Worm (Caenorhabditis elegans): Measurements from ENCODE around the gene C01G5.7.

C01G5.7 gene

ce11 chrIV:6554865-6555264 lies 36.9 kb downstream of the C01G5.7 start (continued):
- peak in 1 of 2 experiments; percentile 56 for TF ChIP-seq mdl-1 (tag; optimal IDR thresholded peaks at IDR 0.05)
- TF ChIP-seq ztf-7 (tag; optimal IDR thresholded peaks at IDR 0.05), result peak; percentile 48
- TF ChIP-seq aha-1 (tag), result no peak
- no peak for TF ChIP-seq Y75B8A.6 (GFP tag; IDR thresholded peaks at IDR 0.05)
- TF ChIP-seq nhr-28 (tag; optimal IDR thresholded peaks at IDR 0.05), result peak; percentile 91
- peak; percentile 26 for TF ChIP-seq nhr-48 (tag; optimal IDR thresholded peaks at IDR 0.05)
- peak; percentile 83 for TF ChIP-seq hlh-11 (tag; optimal IDR thresholded peaks at IDR 0.05)
- no peak for TF ChIP-seq mep-1 (tag; optimal IDR thresholded peaks at IDR 0.05)
- TF ChIP-seq egl-43 (GFP tag; IDR thresholded peaks at IDR 0.05), result no peak
- peak; percentile 3 for TF ChIP-seq nhr-102 (tag; optimal IDR thresholded peaks at IDR 0.05)
- no peak for TF ChIP-seq zag-1 (tag; optimal IDR thresholded peaks at IDR 0.05)
- TF ChIP-seq ctbp-1 (GFP tag; IDR thresholded peaks at IDR 0.05), result no peak
- TF ChIP-seq tra-1 (GFP tag; IDR thresholded peaks at IDR 0.05), result 0 out of 2 replicates have a peak, but pooled peaks have one; percentile 14
- TF ChIP-seq nhr-77 (tag; optimal IDR thresholded peaks at IDR 0.05), result peak; percentile 59
- peak; percentile 5 for TF ChIP-seq skn-1 (tag; optimal IDR thresholded peaks at IDR 0.05)
- no peak for TF ChIP-seq daf-16 (GFP tag; optimal IDR thresholded peaks at IDR 0.05)
- TF ChIP-seq daf-16 (tag; optimal IDR thresholded peaks at IDR 0.05), result peak; percentile 66

ce11 chrIV:6555388-6556330 lies 37.7 kb downstream of the C01G5.7 start, which contains the start of gene paqr-1:
Gene paqr-1, minus strand, starts transcription at chrIV:6555438.
- TF ChIP-seq hmg-1.1 (GFP tag; IDR thresholded peaks at IDR 0.05) (0 out of 2 replicates have a peak, but pooled peaks have one; percentile 19), lin-15B (tag; optimal IDR thresholded peaks at IDR 0.05) (no peak), aha-1 (tag) (peak; percentile 56), cey-2 (tag; optimal IDR thresholded peaks at IDR 0.05; ENCODE audit: borderline replicate concordance, insufficient read depth) (peak; percentile 80), ceh-44 (GFP tag; IDR thresholded peaks at IDR 0.05) (no peak), pha-4 (GFP tag; IDR thresholded peaks at IDR 0.05) (no peak), pha-4 (tag; optimal IDR thresholded peaks at IDR 0.05) (no peak), R02D3.7 (tag; optimal IDR thresholded peaks at IDR 0.05) (no peak), lsy-2 (tag; optimal IDR thresholded peaks at IDR 0.05) (peak in 1 of 2 experiments; percentile 43), mdl-1 (tag; optimal IDR thresholded peaks at IDR 0.05) (peak in 1 of 2 experiments; percentile 74), spr-1 (tag; optimal IDR thresholded peaks at IDR 0.05) (no peak), lin-13 (GFP tag; optimal IDR thresholded peaks at IDR 0.05) (no peak), ctbp-1 (GFP tag; IDR thresholded peaks at IDR 0.05) (no peak), lin-1 (GFP tag; IDR thresholded peaks at IDR 0.05) (no peak), F49E8.2 (tag; optimal IDR thresholded peaks at IDR 0.05; ENCODE audit: borderline replicate concordance) (no peak), dve-1 (tag; optimal IDR thresholded peaks at IDR 0.05; ENCODE audit: insufficient read depth) (peak; percentile 56), dpl-1 (GFP tag; optimal IDR thresholded peaks at IDR 0.05) (peak; percentile 72), lir-3 (tag; optimal IDR thresholded peaks at IDR 0.05) (no peak), lim-7 (GFP tag; IDR thresholded peaks at IDR 0.05) (no peak), zag-1 (tag; optimal IDR thresholded peaks at IDR 0.05) (no peak), egl-27 (tag; optimal IDR thresholded peaks at IDR 0.05) (no peak), zip-2 (tag; optimal IDR thresholded peaks at IDR 0.05) (no peak), zfp-3 (GFP tag; conservative IDR thresholded peaks at IDR 0.05) (no peak), hlh-11 (tag; optimal IDR thresholded peaks at IDR 0.05) (peak; percentile 21), php-3 (GFP tag; IDR thresholded peaks at IDR 0.05) (no peak), unc-62 (GFP tag; optimal IDR thresholded peaks at IDR 0.05 in 1 of 2) (peak in 1 of 2 experiments; percentile 9), unc-62 (tag; optimal IDR thresholded peaks at IDR 0.05) (no peak), dmd-8 (GFP tag; IDR thresholded peaks at IDR 0.05) (no peak), daf-8 (GFP tag; IDR thresholded peaks at IDR 0.05) (no peak), nhr-41 (GFP tag; IDR thresholded peaks at IDR 0.05) (no peak), tag-97 (GFP tag; IDR thresholded peaks at IDR 0.05) (no peak), dmd-6 (GFP tag; IDR thresholded peaks at IDR 0.05) (peak; percentile 58), rbr-2 (tag; optimal IDR thresholded peaks at IDR 0.05) (no peak), mdt-29 (GFP tag; IDR thresholded peaks at IDR 0.05) (no peak), F26F4.8 (GFP tag; conservative IDR thresholded peaks at IDR 0.05) (no peak), mxl-3 (GFP tag; optimal IDR thresholded peaks at IDR 0.05) (peak; percentile 49), madf-9 (GFP tag; conservative IDR thresholded peaks at IDR 0.05) (no peak)

Data from whole organism, L4 larva.